Worm (Caenorhabditis elegans) whole organism, L4 larva: ENCODE measurements around the gene T24D5.6.
A peak's percentile ranks its signal among the peaks of the same experiment; 100 is the strongest.
"Not testable (repeated sequence)": the region's sequence is repeated elsewhere in the genome, so short reads cannot be mapped to it uniquely, and the experiment has no call there.

Experiments
- F26F4.8 ChIP-seq: fragments of 200-800 bp; sonication (Bioruptor generic); conservative IDR thresholded peaks from 2 replicates; pipeline ENCODE4 v1.3.6; 2022; ENCODE audit warnings: missing genetic modification characterization, missing compliant biosample characterization
- F49E8.2 ChIP-seq: sonication (generic microtip); optimal IDR thresholded peaks from 2 replicates; lab custom pipeline; 2016; ENCODE audit warnings: missing compliant biosample characterization, mild to moderate bottlenecking, missing genetic modification characterization, borderline replicate concordance
- aha-1 ChIP-seq: fragments of 150-350 bp; peaks from one replicate; lab custom pipeline; 2014; ENCODE audit warnings: missing biosample characterization, missing genetic modification characterization
- ama-1 ChIP-seq: fragments of 150-350 bp; optimal IDR thresholded peaks from 2 replicates; lab custom pipeline; 2014; ENCODE audit warnings: inconsistent platforms, mixed read lengths
- ceh-82 ChIP-seq: sonication (generic microtip); optimal IDR thresholded peaks from 2 replicates; lab custom pipeline; 2017; ENCODE audit warnings: missing biosample characterization, missing genetic modification characterization
- daf-12 ChIP-seq: fragments of 150-350 bp; optimal IDR thresholded peaks from 2 replicates; lab custom pipeline; 2014; ENCODE audit warnings: missing biosample characterization, missing genetic modification reagents, missing genetic modification characterization
- daf-16 ChIP-seq, 3 experiments: sonication (generic microtip); optimal IDR thresholded peaks; 2 replicates each; lab custom pipeline; 2016 to 2017; ENCODE audit warnings: missing genetic modification characterization in 3 of 3, missing genetic modification reagents in 3 of 3, mild to moderate bottlenecking in 2 of 3, missing compliant biosample characterization in 2 of 3, missing biosample characterization in 1 of 3, moderate library complexity in 1 of 3
- daf-8 ChIP-seq: fragments of 200-800 bp; sonication (Bioruptor generic); IDR thresholded peaks from 2 replicates; pipeline ENCODE4 v1.3.6; 2022; ENCODE audit warnings: missing genetic modification characterization, missing compliant biosample characterization
- egl-43 ChIP-seq: fragments of 200-800 bp; sonication (Bioruptor generic); IDR thresholded peaks from 2 replicates; pipeline ENCODE4 v1.3.6; 2022; ENCODE audit warnings: missing genetic modification reagents, missing genetic modification characterization, missing compliant biosample characterization
- fos-1 ChIP-seq: fragments of 150-350 bp; optimal IDR thresholded peaks from 2 replicates; lab custom pipeline; 2014; ENCODE audit warnings: missing biosample characterization, missing genetic modification characterization
- gei-8 ChIP-seq: fragments of 200-800 bp; sonication (Bioruptor generic); optimal IDR thresholded peaks from 2 replicates; lab custom pipeline; 2018; ENCODE audit warnings: mild to moderate bottlenecking, missing genetic modification characterization, missing compliant biosample characterization
- jun-1 ChIP-seq: fragments of 150-350 bp; optimal IDR thresholded peaks from 2 replicates; lab custom pipeline; 2014; ENCODE audit warnings: missing biosample characterization, missing genetic modification reagents, missing genetic modification characterization
- lin-39 ChIP-seq: fragments of 150-350 bp; optimal IDR thresholded peaks from 2 replicates; lab custom pipeline; 2014; ENCODE audit warnings: missing biosample characterization, missing genetic modification reagents, missing genetic modification characterization
- madf-5 ChIP-seq, 2 experiments: fragments of 200-800 bp; sonication (Bioruptor generic); IDR thresholded peaks; 2 replicates each; pipeline ENCODE4 v1.3.6; 2022; ENCODE audit warnings: missing compliant biosample characterization in 2 of 2, missing genetic modification characterization in 2 of 2
- madf-9 ChIP-seq: fragments of 200-800 bp; sonication (Bioruptor generic); conservative IDR thresholded peaks from 2 replicates; pipeline ENCODE4 v1.3.6; 2022; ENCODE audit warnings: missing genetic modification reagents, missing genetic modification characterization, missing compliant biosample characterization
- mes-2 ChIP-seq: sonication (generic microtip); optimal IDR thresholded peaks from 2 replicates; lab custom pipeline; 2016; ENCODE audit warnings: missing genotype, mild to moderate bottlenecking, missing genetic modification characterization, missing compliant biosample characterization; ENCODE audit not compliant: poor library complexity, severe bottlenecking
- nhr-237 ChIP-seq: sonication (generic microtip); optimal IDR thresholded peaks from 2 replicates; lab custom pipeline; 2017; ENCODE audit warnings: missing biosample characterization, missing genetic modification characterization
- nhr-25 ChIP-seq: sonication (generic microtip); optimal IDR thresholded peaks from 2 replicates; lab custom pipeline; 2017; ENCODE audit warnings: missing genetic modification characterization, mild to moderate bottlenecking, missing compliant biosample characterization, antibody characterized with exemption, moderate library complexity, borderline replicate concordance; ENCODE audit not compliant: insufficient read depth
- nhr-41 ChIP-seq: fragments of 200-800 bp; sonication (Bioruptor generic); IDR thresholded peaks from 2 replicates; pipeline ENCODE4 v1.3.6; 2022; ENCODE audit warnings: missing genetic modification reagents, missing genetic modification characterization, missing compliant biosample characterization
- nhr-76 ChIP-seq: fragments of 150-350 bp; optimal IDR thresholded peaks from 2 replicates; lab custom pipeline; 2014; ENCODE audit warnings: missing biosample characterization, missing genetic modification characterization
- nhr-77 ChIP-seq: fragments of 150-350 bp; optimal IDR thresholded peaks from 2 replicates; lab custom pipeline; 2014; ENCODE audit warnings: missing biosample characterization, missing genetic modification characterization
- php-3 ChIP-seq: fragments of 200-800 bp; sonication (Bioruptor generic); IDR thresholded peaks from 2 replicates; pipeline ENCODE4 v1.3.6; 2022; ENCODE audit warnings: missing genetic modification reagents, missing genetic modification characterization, missing compliant biosample characterization
- set-16 ChIP-seq: fragments of 200-800 bp; sonication (Bioruptor generic); IDR thresholded peaks from 2 replicates; pipeline ENCODE4 v1.3.6; 2022; ENCODE audit warnings: missing genetic modification reagents, missing genetic modification characterization, missing compliant biosample characterization
- spr-1 ChIP-seq: sonication (generic microtip); optimal IDR thresholded peaks from 2 replicates; lab custom pipeline; 2016; ENCODE audit warnings: mild to moderate bottlenecking, missing genetic modification characterization, missing compliant biosample characterization
- unc-62 ChIP-seq, 3 experiments: fragments of 150-350 bp in 1 of 3; sonication (generic microtip); optimal IDR thresholded peaks in 2 of 3; peaks in 1 of 3; 1 replicate in 1 of 3; 2 replicates in 2 of 3; lab custom pipeline; 2014 to 2017; ENCODE audit warnings: missing biosample characterization in 3 of 3, missing genetic modification characterization in 3 of 3, missing genetic modification reagents in 3 of 3, missing genotype in 1 of 3
- zfp-2 ChIP-seq: sonication (generic microtip); optimal IDR thresholded peaks from 2 replicates; lab custom pipeline; 2016; ENCODE audit warnings: mild to moderate bottlenecking, missing genetic modification characterization, missing compliant biosample characterization
- zfp-3 ChIP-seq: fragments of 200-800 bp; sonication (Bioruptor generic); conservative IDR thresholded peaks from 2 replicates; pipeline ENCODE4 v1.3.6; 2022; ENCODE audit warnings: missing genetic modification reagents, missing genetic modification characterization, missing compliant biosample characterization
- ztf-11 ChIP-seq: fragments of 150-350 bp; optimal IDR thresholded peaks from 2 replicates; lab custom pipeline; 2014; ENCODE audit warnings: missing biosample characterization, missing genetic modification characterization

T24D5.6 gene

DNA sequence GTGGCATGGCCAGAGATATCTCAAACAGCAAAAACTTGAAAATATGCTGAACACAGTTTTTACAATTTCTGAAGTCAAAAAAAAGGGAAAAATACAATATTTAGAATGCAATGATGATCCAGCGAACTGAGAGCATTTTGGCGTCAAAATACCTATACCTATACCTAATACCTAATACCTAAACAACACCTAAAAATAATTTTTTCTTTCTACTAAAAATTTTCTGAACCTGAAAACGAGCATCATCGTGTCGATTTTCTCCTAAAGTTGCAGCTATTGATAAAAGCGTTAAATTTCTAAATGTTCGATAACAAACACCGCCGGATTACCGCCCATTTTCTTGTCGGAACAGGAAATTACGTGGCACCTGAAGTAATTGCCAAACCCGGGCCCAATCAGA lies 6.6 kb upstream of the T24D5.6 start, which contains the start of gene T24D5.4:
TSS of gene T24D5.4 (plus strand) at position 301 of the 400 bp plus-strand sequence.
- TF ChIP-seq aha-1 (tag; lab: Kevin White, UChicago) (peak; percentile 53), fos-1 (no peak), jun-1 (no peak), php-3 (no peak)
- TF ChIP-seq, all 104 proteins: peak for 1

DNA sequence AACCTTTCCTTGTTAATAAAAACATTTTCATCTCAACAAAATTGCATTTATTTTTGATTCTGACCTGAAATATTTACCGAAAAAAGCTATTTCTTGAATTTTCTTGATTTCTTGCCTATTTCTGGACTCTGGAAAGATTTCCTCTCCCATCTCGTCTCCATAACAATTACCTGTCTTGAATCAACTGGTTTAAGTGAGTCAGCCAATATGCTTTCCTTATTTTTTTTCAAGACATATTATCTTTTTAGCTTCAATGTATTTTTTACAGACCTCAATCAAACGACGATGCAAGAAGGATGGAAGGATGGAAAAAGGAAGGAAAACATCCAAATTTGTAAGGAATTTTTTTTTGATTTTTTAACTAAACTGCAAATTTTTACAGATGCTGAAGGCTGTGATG lies 811 bp upstream of the T24D5.6 start:
- no peak for TF ChIP-seq nhr-25 (tag; lab: Kevin White, UChicago)
- TF ChIP-seq unc-62 (GFP tag; optimal IDR thresholded peaks at IDR 0.05 in 1 of 2; lab: Kevin White, UChicago), result peak in 1 of 2 experiments; percentile 91
- no peak for TF ChIP-seq unc-62 (tag; optimal IDR thresholded peaks at IDR 0.05; lab: Kevin White, UChicago)

DNA sequence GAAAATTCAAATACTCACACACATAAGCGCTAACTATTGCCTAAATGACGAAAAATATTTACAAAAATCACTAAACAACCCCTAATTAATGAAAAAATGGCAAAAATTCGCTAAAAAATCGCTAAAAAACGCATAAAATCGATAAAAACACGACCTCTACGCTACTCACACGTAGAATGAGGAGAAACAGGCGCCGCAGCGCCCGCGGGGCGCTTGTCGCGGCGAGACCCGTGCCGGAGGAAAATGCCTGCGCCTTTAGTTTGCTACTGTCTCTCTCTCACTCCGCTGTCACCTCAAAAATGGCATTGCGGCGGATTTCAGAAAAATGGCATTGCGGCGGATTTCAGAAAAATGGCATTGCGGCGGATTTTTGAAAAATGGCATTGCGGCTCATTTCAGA lies 4.2 kb downstream of the T24D5.6 start:
- peak; percentile 60 for TF ChIP-seq set-16 (GFP tag; lab: Robert Waterston, UW)
- TF ChIP-seq daf-8 (GFP tag; lab: Robert Waterston, UW), result 0 out of 2 replicates have a peak, but pooled peaks have one; percentile 56

DNA sequence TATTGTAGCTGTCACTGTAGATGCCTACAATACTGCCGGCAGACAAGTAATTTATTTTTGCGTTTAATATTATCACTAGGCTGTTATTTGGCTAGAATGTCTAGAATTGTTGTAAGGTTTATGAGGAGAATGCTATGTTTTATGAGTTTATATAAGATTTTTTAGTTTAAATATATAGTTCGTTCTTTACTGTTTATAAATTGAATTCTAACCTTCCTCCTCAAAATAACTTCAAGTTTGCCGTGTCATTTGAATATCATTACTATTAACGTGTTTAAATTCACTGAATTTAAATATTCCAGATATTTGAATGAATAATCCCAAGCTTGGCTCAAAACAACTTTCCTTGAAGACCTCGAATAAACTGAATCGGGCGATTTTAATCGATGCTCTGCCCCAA lies 10.0 kb downstream of the T24D5.6 start, which contains the start of gene R09A8.1:
TSS of gene R09A8.1 (plus strand) at position 301 of the 400 bp plus-strand sequence.
- not testable (repeated sequence) for TF ChIP-seq madf-9 (GFP tag; lab: Robert Waterston, UW); mes-2; daf-16 (GFP tag; optimal IDR thresholded peaks at IDR 0.05; lab: Kevin White, UChicago); daf-16 (tag; optimal IDR thresholded peaks at IDR 0.05; lab: Kevin White, UChicago)

DNA sequence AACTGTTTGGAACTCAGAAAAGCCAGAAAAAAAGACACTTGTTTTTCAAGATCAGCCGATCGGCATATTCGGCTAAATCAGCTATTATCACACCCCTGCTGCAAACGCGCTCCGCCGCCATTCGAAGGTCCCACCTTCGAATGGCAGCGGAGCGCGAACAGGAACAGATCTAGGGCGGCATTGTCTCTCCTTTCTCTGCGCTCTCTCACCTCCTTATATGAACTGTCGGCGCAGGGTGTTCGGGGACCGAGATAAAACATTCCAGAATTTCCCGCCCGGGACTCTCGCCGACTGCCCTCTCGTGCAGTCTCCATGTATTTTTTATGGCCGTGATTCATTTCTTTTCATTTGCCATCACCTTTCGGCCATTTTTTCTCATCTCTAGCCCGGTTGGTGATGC lies 15.0 kb downstream of the T24D5.6 start:
- TF ChIP-seq zfp-2 (tag; lab: Kevin White, UChicago) (no peak), set-16 (GFP tag; lab: Robert Waterston, UW) (peak; percentile 66), madf-5 (GFP tag; IDR thresholded peaks at IDR 0.05; lab: Robert Waterston, UW) (no peak)

DNA sequence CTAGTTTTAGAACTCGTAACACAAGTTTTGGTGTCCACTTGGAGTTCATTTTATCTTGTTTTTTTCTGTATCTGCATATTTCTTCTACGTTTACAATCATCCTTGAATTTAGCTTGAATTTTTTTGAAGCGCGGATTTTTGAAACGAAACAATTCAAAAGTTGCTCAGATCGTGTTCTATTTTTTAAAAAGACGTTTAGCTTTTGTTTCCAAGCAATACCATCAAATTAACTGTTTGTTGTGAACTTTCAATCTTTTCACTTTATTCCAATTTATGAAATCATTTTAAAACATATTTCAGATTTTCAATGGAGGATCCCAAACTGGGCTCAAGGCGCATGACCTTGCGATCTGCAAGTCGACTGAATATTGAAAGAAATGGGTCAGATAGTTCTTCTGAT lies 15.7 kb downstream of the T24D5.6 start, which contains the start of gene R09A8.2:
TSS of gene R09A8.2 (plus strand) at position 301 of the 400 bp plus-strand sequence.
- no peak for TF ChIP-seq nhr-41 (GFP tag; lab: Robert Waterston, UW)
- no peak for TF ChIP-seq ama-1 (lab: Kevin White, UChicago)
- no peak for TF ChIP-seq zfp-3 (GFP tag; lab: Robert Waterston, UW)
- no peak for TF ChIP-seq ztf-11 (tag; lab: Kevin White, UChicago)
- TF ChIP-seq egl-43 (GFP tag; lab: Robert Waterston, UW), result no peak
- TF ChIP-seq lin-39, result no peak
- TF ChIP-seq nhr-237, result no peak
- no peak for TF ChIP-seq F49E8.2 (tag; lab: Kevin White, UChicago)
- no peak for TF ChIP-seq daf-12 (tag; lab: Kevin White, UChicago)
- TF ChIP-seq F26F4.8, result no peak
- TF ChIP-seq nhr-77 (tag; lab: Kevin White, UChicago), result no peak
- TF ChIP-seq gei-8 (GFP tag; lab: Kevin White, UChicago), result no peak
- TF ChIP-seq nhr-76, result no peak
- TF ChIP-seq, all 104 proteins: peak for 0

DNA sequence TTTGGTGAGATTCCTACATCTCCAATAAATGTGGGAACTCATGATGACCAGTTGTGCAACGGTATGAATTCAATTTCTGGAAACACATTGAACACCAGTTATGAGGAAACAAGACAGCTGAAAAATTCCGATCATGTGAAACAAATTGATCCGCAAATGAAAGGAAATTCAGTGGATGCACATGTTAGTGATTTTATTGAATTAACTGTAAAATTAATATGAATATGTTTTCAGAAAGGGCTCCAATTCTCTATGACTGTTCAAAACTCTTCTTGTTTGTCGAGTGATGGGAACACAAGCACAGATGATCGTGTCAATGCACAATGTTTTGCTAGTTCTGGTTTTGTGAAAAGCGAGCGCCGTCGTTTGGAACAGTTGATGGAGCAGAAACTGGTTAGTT lies 16.9 kb downstream of the T24D5.6 start:
- TF ChIP-seq aha-1 (tag; lab: Kevin White, UChicago) (peak; percentile 85), unc-62 (GFP tag; optimal IDR thresholded peaks at IDR 0.05 in 1 of 2; lab: Kevin White, UChicago) (peak in 1 of 2 experiments; percentile 91), unc-62 (tag; optimal IDR thresholded peaks at IDR 0.05; lab: Kevin White, UChicago) (no peak), ceh-82 (no peak), spr-1 (tag; lab: Kevin White, UChicago) (no peak)
